Fruit fly (Drosophila melanogaster): ENCODE data around the gene CanA1.

Gene CanA1

DNA sequence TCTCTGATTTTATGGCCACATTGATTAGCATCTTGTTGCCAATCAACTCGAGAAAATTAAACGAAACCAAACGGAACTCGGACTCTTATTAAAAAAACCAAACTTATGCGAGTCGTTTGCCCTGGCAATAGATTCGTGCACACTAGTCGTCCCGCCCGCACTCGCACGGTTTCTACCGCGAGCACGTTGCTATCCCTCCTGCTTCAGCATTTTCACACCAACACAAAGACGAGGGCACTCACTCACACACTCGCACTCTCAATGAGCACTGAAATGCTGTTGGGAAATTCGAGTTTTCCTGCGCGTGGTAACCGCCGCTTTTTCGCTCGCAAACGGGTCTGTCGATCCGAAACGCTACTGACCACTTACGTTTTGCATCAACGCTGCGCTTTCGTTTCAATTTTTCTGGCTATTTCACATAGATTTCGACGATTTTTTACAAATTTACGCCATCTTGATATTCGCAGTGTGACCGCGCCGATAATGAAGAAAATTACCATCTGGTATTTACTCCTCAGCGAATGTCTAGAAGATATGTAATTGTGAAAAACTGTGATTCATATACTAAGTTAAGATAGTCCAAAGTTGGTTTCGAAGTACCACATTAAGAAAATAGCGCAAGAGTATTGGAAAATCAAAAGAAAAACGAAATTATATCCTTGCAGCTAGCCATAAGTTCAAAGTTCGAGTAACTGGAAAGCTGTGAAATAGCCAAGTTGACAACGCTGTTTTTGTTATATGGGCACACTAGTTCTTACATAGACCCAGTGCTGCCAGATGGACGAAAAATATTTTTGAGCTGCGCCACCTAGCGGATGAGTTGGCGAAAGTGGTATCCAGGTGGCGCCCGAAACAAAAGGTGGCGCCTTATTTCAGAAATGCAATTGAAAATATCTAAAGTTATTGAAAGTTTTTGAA, 21.8 kb downstream of the CanA1 start, which contains the start of gene dco (continued):
- TF ChIP-seq CG16813 (GFP tag; IDR thresholded peaks at IDR 0.05; ENCODE audit: partially characterized antibody) (no peak), pros (GFP tag; optimal IDR thresholded peaks at IDR 0.05) (no peak), Dref (GFP tag; IDR thresholded peaks at IDR 0.05) (peak; percentile 43), pita (GFP tag; optimal IDR thresholded peaks at IDR 0.05) (peak; percentile 22), dimm (GFP tag; IDR thresholded peaks at IDR 0.05) (no peak), Max (GFP tag; optimal IDR thresholded peaks at IDR 0.05) (peak; percentile 41), CG31441 (GFP tag; IDR thresholded peaks at IDR 0.05) (peak; percentile 58), CG13424 (tag; optimal IDR thresholded peaks at IDR 0.05) (peak; percentile 41), CG1603 (tag; optimal IDR thresholded peaks at IDR 0.05) (peak; percentile 67), sr (GFP tag; IDR thresholded peaks at IDR 0.05) (peak; percentile 13; the same call in 1 of the 3 replicates), unpg (GFP tag; optimal IDR thresholded peaks at IDR 0.05) (peak; percentile 46), CG10543 (GFP tag; optimal IDR thresholded peaks at IDR 0.05) (peak; percentile 28), CG1602 (GFP tag; optimal IDR thresholded peaks at IDR 0.05) (peak; percentile 68), crp (GFP tag; optimal IDR thresholded peaks at IDR 0.05) (peak in 1 of 2 experiments; percentile 14), wor (GFP tag; IDR thresholded peaks at IDR 0.05) (peak; percentile 50; the same call in 1 of the 2 replicates), CG11723 (GFP tag; optimal IDR thresholded peaks at IDR 0.05) (peak; percentile 4)

dm6 chr3R:31062344-31062964, 23.3 kb downstream of the CanA1 start:
- TF ChIP-seq peb (GFP tag; IDR thresholded peaks at IDR 0.05) (no peak), CG18262 (tag; optimal IDR thresholded peaks at IDR 0.05) (peak; percentile 4), CG18476 (GFP tag; optimal IDR thresholded peaks at IDR 0.05) (no peak), lbe (GFP tag; optimal IDR thresholded peaks at IDR 0.05) (peak; percentile 48), da (GFP tag; optimal IDR thresholded peaks at IDR 0.05) (no peak), dysf (GFP tag; IDR thresholded peaks at IDR 0.05) (no peak), CG11085 (GFP tag; IDR thresholded peaks at IDR 0.05) (no peak), run (tag; optimal IDR thresholded peaks at IDR 0.05) (no peak), sim (GFP tag; IDR thresholded peaks at IDR 0.05) (no peak), CG11093 (GFP tag; IDR thresholded peaks at IDR 0.05) (no peak), Atf-2 (GFP tag; optimal IDR thresholded peaks at IDR 0.05) (no peak), HmgD (GFP tag; optimal IDR thresholded peaks at IDR 0.05) (no peak), pum (GFP tag; optimal IDR thresholded peaks at IDR 0.05) (no peak), toy (GFP tag; IDR thresholded peaks at IDR 0.05) (no peak), CG4282 (GFP tag; optimal IDR thresholded peaks at IDR 0.05) (no peak), gsb (GFP tag; IDR thresholded peaks at IDR 0.05) (no peak), Oli (tag; optimal IDR thresholded peaks at IDR 0.05) (peak; percentile 20), Dek (tag; optimal IDR thresholded peaks at IDR 0.05) (no peak), gcm2 (GFP tag; optimal IDR thresholded peaks at IDR 0.05) (no peak), CTCF (GFP tag; optimal IDR thresholded peaks at IDR 0.05) (no peak), CG17829 (tag; optimal IDR thresholded peaks at IDR 0.05) (no peak), CG10543 (GFP tag; optimal IDR thresholded peaks at IDR 0.05) (no peak), slbo (GFP tag; IDR thresholded peaks at IDR 0.05) (0 out of 2 replicates have a peak, but pooled peaks have one; percentile 6), corto (GFP tag; optimal IDR thresholded peaks at IDR 0.05) (no peak), fd64A (GFP tag; optimal IDR thresholded peaks at IDR 0.05) (no peak), MBD-R2 (GFP tag; IDR thresholded peaks at IDR 0.05) (no peak), wor (GFP tag; IDR thresholded peaks at IDR 0.05) (no peak), CG2202 (tag; optimal IDR thresholded peaks at IDR 0.05) (no peak), CG12071 (GFP tag; optimal IDR thresholded peaks at IDR 0.05) (no peak), Bteb2 (GFP tag; optimal IDR thresholded peaks at IDR 0.05) (no peak), lola (GFP tag; optimal IDR thresholded peaks at IDR 0.05) (peak in 1 of 3 experiments; percentile 16), CG6654 (GFP tag; optimal IDR thresholded peaks at IDR 0.05) (no peak), Hmx (GFP tag; optimal IDR thresholded peaks at IDR 0.05) (no peak), Sry-δ (GFP tag; optimal IDR thresholded peaks at IDR 0.05) (no peak)

All from whole organism, embryonic.